Worm (Caenorhabditis elegans): ENCODE measurements around the gene K02A6.3.
A peak's percentile ranks its signal among the peaks of the same experiment; 100 is the strongest.

The K02A6.3 gene

DNA sequence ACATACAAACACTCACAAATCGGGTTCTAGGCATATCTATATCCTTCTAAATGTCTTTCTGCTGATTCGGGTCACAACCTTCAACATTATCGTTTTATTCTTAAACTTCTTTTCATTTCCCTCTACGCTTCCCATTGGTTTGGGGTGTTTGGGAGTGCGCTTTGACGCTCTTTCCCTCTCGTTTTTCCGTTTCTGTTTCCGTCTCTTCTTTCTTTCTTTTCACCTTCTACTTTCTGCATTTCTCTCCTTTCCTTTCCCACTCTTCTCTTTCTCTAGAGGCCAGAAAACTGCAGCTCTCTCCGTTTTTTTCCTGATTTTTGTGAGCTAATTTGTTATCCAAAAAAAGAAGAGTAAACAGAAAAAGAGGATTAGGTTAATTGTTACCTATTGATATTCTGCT is 44.6 kb upstream of the K02A6.3 start (continued):
- TF ChIP-seq nhr-20 (tag; optimal IDR thresholded peaks at IDR 0.05): no peak
- TF ChIP-seq lsy-2 (tag; optimal IDR thresholded peaks at IDR 0.05): no peak
- peak; percentile 17 for TF ChIP-seq dsc-1 (tag; optimal IDR thresholded peaks at IDR 0.05)
- TF ChIP-seq pag-3 (tag; optimal IDR thresholded peaks at IDR 0.05; ENCODE audit: borderline replicate concordance, insufficient read depth): no peak
- no peak for TF ChIP-seq unc-86 (tag; optimal IDR thresholded peaks at IDR 0.05)
- no peak for TF ChIP-seq egl-27 (tag; optimal IDR thresholded peaks at IDR 0.05)
- peak; percentile 12 for TF ChIP-seq nhr-71 (tag; optimal IDR thresholded peaks at IDR 0.05)
- no peak for TF ChIP-seq ets-5 (GFP tag; IDR thresholded peaks at IDR 0.05)
- TF ChIP-seq C04F5.9 (tag; optimal IDR thresholded peaks at IDR 0.05): no peak
- peak; percentile 16 for TF ChIP-seq nhr-47 (tag; optimal IDR thresholded peaks at IDR 0.05)
- peak; percentile 64 for TF ChIP-seq lin-14 (GFP tag; optimal IDR thresholded peaks at IDR 0.05)
- no peak for TF ChIP-seq nhr-84 (tag; optimal IDR thresholded peaks at IDR 0.05)
- TF ChIP-seq unc-130 (tag; optimal IDR thresholded peaks at IDR 0.05): no peak
- TF ChIP-seq lin-15B (tag; optimal IDR thresholded peaks at IDR 0.05): no peak
- TF ChIP-seq sox-4 (tag; optimal IDR thresholded peaks at IDR 0.05): no peak
- no peak for TF ChIP-seq lin-13 (GFP tag; optimal IDR thresholded peaks at IDR 0.05)
- no peak for TF ChIP-seq hlh-17 (GFP tag; optimal IDR thresholded peaks at IDR 0.05; ENCODE audit: borderline replicate concordance)
- no peak for TF ChIP-seq nhr-19 (GFP tag; conservative IDR thresholded peaks at IDR 0.05)
- no peak for TF ChIP-seq hlh-4 (tag; optimal IDR thresholded peaks at IDR 0.05)
- TF ChIP-seq nhr-77 (tag; optimal IDR thresholded peaks at IDR 0.05): no peak
- TF ChIP-seq alr-1 (tag; optimal IDR thresholded peaks at IDR 0.05; ENCODE audit: borderline replicate concordance): no peak
- no peak for TF ChIP-seq ceh-82 (tag; optimal IDR thresholded peaks at IDR 0.05)
- no peak for TF ChIP-seq zag-1 (tag; optimal IDR thresholded peaks at IDR 0.05)
- no peak for TF ChIP-seq nhr-76 (tag; optimal IDR thresholded peaks at IDR 0.05)
- TF ChIP-seq ceh-88 (GFP tag; IDR thresholded peaks at IDR 0.05): no peak
- no peak for TF ChIP-seq rnt-1 (tag; optimal IDR thresholded peaks at IDR 0.05)
- no peak for TF ChIP-seq fkh-4 (tag; optimal IDR thresholded peaks at IDR 0.05; ENCODE audit: borderline replicate concordance)
- peak; percentile 7 for TF ChIP-seq snu-23 (GFP tag; optimal IDR thresholded peaks at IDR 0.05)
- TF ChIP-seq egl-13 (tag; optimal IDR thresholded peaks at IDR 0.05): no peak
- no peak for TF ChIP-seq efl-1 (optimal IDR thresholded peaks at IDR 0.05)
- TF ChIP-seq efl-1 (GFP tag; optimal IDR thresholded peaks at IDR 0.05 in 1 of 2): peak in 1 of 2 experiments; percentile 5
- no peak for TF ChIP-seq aha-1 (tag; optimal IDR thresholded peaks at IDR 0.05)
- no peak for TF ChIP-seq skn-1 (tag; optimal IDR thresholded peaks at IDR 0.05)
- TF ChIP-seq ama-1 (optimal IDR thresholded peaks at IDR 0.05): no peak
- no peak for TF ChIP-seq lir-3 (tag; optimal IDR thresholded peaks at IDR 0.05; ENCODE audit: poor library complexity)
- TF ChIP-seq vab-15 (tag; optimal IDR thresholded peaks at IDR 0.05): no peak
- no peak for TF ChIP-seq C34B4.2 (tag; optimal IDR thresholded peaks at IDR 0.05)
- TF ChIP-seq dpl-1 (GFP tag; optimal IDR thresholded peaks at IDR 0.05): no peak
- TF ChIP-seq grh-1 (GFP tag; IDR thresholded peaks at IDR 0.05): no peak
- TF ChIP-seq hpl-2 (GFP tag; optimal IDR thresholded peaks at IDR 0.05): no peak

DNA sequence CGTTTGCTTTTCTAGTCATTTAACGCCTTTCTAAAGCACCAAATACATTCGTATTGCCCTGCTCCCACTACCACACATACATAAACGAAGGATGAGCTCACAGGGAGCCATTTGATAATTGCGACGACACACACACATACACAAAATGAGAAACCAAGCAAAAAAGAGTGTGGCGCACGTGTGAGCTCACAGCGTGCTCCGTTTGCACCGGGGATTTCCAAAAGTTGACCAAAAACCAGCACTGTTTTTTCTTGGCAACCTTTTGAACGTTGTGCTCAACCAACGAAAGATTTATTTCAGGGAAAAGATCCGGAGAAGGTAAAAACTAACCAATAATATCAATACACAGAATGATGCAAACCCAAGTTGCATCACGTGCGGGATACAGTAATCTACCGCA is 43.1 kb upstream of the K02A6.3 start, which contains the start of gene ksr-1:
Gene ksr-1, plus strand, starts transcription at position 301 of the 400 bp plus-strand sequence.
- TF ChIP-seq nhr-19 (GFP tag; conservative IDR thresholded peaks at IDR 0.05) (no peak), vab-15 (tag; optimal IDR thresholded peaks at IDR 0.05) (no peak), unc-130 (tag; optimal IDR thresholded peaks at IDR 0.05) (no peak), skn-1 (tag; optimal IDR thresholded peaks at IDR 0.05) (no peak), nhr-28 (tag; optimal IDR thresholded peaks at IDR 0.05) (no peak), nhr-12 (tag; optimal IDR thresholded peaks at IDR 0.05) (no peak)

Measured in whole organism, L1 larva.